Fruit fly (Drosophila melanogaster) whole organism, embryonic: ENCODE measurements around the gene Cp18.
A peak's percentile ranks its signal among the peaks of the same experiment; 100 is the strongest.

Source experiments
- B-H1 ChIP-seq: fragments of 200-800 bp; sonication (Bioruptor generic); IDR thresholded peaks from 3 replicates; pipeline ENCODE4 v1.3.6; 2022; ENCODE audit warnings: missing biosample characterization, missing genetic modification characterization
- CG11247 ChIP-seq: fragments of 200-800 bp; sonication (Bioruptor generic); IDR thresholded peaks from 2 replicates; pipeline ENCODE4 v1.3.6; 2022; ENCODE audit warnings: missing biosample characterization, missing genetic modification characterization
- CG11398 ChIP-seq: fragments of 200-800 bp; sonication (Bioruptor generic); optimal IDR thresholded peaks from 2 replicates; lab custom pipeline; 2016; ENCODE audit warnings: missing biosample characterization, missing genetic modification characterization
- CG11456 ChIP-seq: fragments of 200-800 bp; sonication (Bioruptor generic); IDR thresholded peaks from 3 replicates; pipeline ENCODE4 v1.3.6; 2022; ENCODE audit warnings: missing biosample characterization, missing genetic modification characterization
- CG12071 ChIP-seq: fragments of 200-800 bp; sonication (Bioruptor generic); optimal IDR thresholded peaks from 3 replicates; lab custom pipeline; 2018; ENCODE audit warnings: missing biosample characterization, mild to moderate bottlenecking, missing genetic modification characterization
- CG15073 ChIP-seq: fragments of 200-800 bp; sonication (Bioruptor generic); optimal IDR thresholded peaks from 2 replicates; lab custom pipeline; 2016; ENCODE audit warnings: missing biosample characterization, missing genetic modification characterization
- CG15269 ChIP-seq: fragments of 200-800 bp; sonication (Bioruptor generic); optimal IDR thresholded peaks from 2 replicates; lab custom pipeline; 2018; ENCODE audit warnings: missing biosample characterization, mild to moderate bottlenecking, missing genetic modification characterization, moderate library complexity
- CG15601 ChIP-seq: fragments of 200-800 bp; sonication (Bioruptor generic); optimal IDR thresholded peaks from 3 replicates; lab custom pipeline; 2019; ENCODE audit warnings: missing biosample characterization, mild to moderate bottlenecking, missing genetic modification characterization, moderate library complexity
- CG16815 ChIP-seq: fragments of 200-800 bp; sonication (Bioruptor generic); optimal IDR thresholded peaks from 3 replicates; lab custom pipeline; 2017; ENCODE audit warnings: missing biosample characterization, mild to moderate bottlenecking, missing genetic modification characterization
- CG18764 ChIP-seq: fragments of 200-800 bp; sonication (Bioruptor generic); optimal IDR thresholded peaks from 3 replicates; lab custom pipeline; 2016; ENCODE audit warnings: missing biosample characterization, missing genetic modification characterization
- CG31365 ChIP-seq: fragments of 200-800 bp; sonication (Bioruptor generic); optimal IDR thresholded peaks from 2 replicates; lab custom pipeline; 2018; ENCODE audit warnings: missing biosample characterization, mild to moderate bottlenecking, missing genetic modification characterization
- CG31441 ChIP-seq: fragments of 200-800 bp; sonication (Bioruptor generic); IDR thresholded peaks from 2 replicates; pipeline ENCODE4 v1.3.6; 2022; ENCODE audit warnings: missing biosample characterization, missing genetic modification characterization
- CG33213 ChIP-seq: fragments of 200-800 bp; sonication (Bioruptor generic); optimal IDR thresholded peaks from 3 replicates; lab custom pipeline; 2016; ENCODE audit warnings: missing biosample characterization, missing genetic modification characterization
- CG3838 ChIP-seq: fragments of 200-800 bp; sonication (Bioruptor generic); optimal IDR thresholded peaks from 3 replicates; lab custom pipeline; 2016; ENCODE audit warnings: missing biosample characterization, missing genetic modification characterization
- CG3847 ChIP-seq: fragments of 200-800 bp; sonication (Bioruptor generic); IDR thresholded peaks from 2 replicates; pipeline ENCODE4 v1.3.6; 2022; ENCODE audit warnings: missing biosample characterization, missing genetic modification characterization
- CG3995 ChIP-seq: fragments of 200-800 bp; sonication (Bioruptor generic); optimal IDR thresholded peaks from 3 replicates; lab custom pipeline; 2016; ENCODE audit warnings: missing biosample characterization, missing genetic modification characterization
- CG4360 ChIP-seq: fragments of 200-800 bp; sonication (Bioruptor generic); IDR thresholded peaks from 2 replicates; pipeline ENCODE4 v1.3.6; 2022; ENCODE audit warnings: missing biosample characterization, missing genetic modification characterization
- CG5245 ChIP-seq: fragments of 200-800 bp; sonication (Bioruptor generic); optimal IDR thresholded peaks from 3 replicates; lab custom pipeline; 2016; ENCODE audit warnings: missing biosample characterization, missing genetic modification characterization
- CG5953 ChIP-seq: fragments of 200-800 bp; sonication (Bioruptor generic); IDR thresholded peaks from 2 replicates; pipeline ENCODE4 v1.3.6; 2022; ENCODE audit warnings: missing biosample characterization, missing genetic modification characterization
- CG7372 ChIP-seq: fragments of 200-800 bp; sonication (Bioruptor generic); IDR thresholded peaks from 2 replicates; pipeline ENCODE4 v1.3.6; 2022; ENCODE audit warnings: missing biosample characterization, missing genetic modification characterization
- CG8290 ChIP-seq, 3 experiments: fragments of 200-800 bp; sonication (Bioruptor generic); optimal IDR thresholded peaks; 2 replicates each; lab custom pipeline; 2016 to 2019; ENCODE audit warnings: missing biosample characterization in 3 of 3, missing genetic modification characterization in 3 of 3, mild to moderate bottlenecking in 2 of 3, moderate library complexity in 1 of 3
- CTCF ChIP-seq: fragments of 200-800 bp; sonication (Bioruptor generic); optimal IDR thresholded peaks from 2 replicates; lab custom pipeline; 2017; ENCODE audit warnings: missing biosample characterization, mild to moderate bottlenecking, missing genetic modification characterization, moderate library complexity
- CoRest ChIP-seq: fragments of 200-800 bp; sonication (Bioruptor generic); optimal IDR thresholded peaks from 3 replicates; lab custom pipeline; 2018; ENCODE audit warnings: missing biosample characterization, mild to moderate bottlenecking, missing genetic modification characterization, moderate library complexity
- Dfd ChIP-seq, 2 experiments: fragments of >200 bp; optimal IDR thresholded peaks; 2 replicates each; lab custom pipeline; 2017; ENCODE audit warnings: missing biosample characterization in 2 of 2, missing genetic modification characterization in 2 of 2
- Dref ChIP-seq: fragments of 200-800 bp; sonication (Bioruptor generic); IDR thresholded peaks from 2 replicates; pipeline ENCODE4 v1.3.6; 2022; ENCODE audit warnings: missing biosample characterization, missing genetic modification characterization
- Fer3 ChIP-seq: fragments of 200-800 bp; sonication (Bioruptor generic); optimal IDR thresholded peaks from 2 replicates; lab custom pipeline; 2018; ENCODE audit warnings: missing biosample characterization, mild to moderate bottlenecking, missing genetic modification characterization, moderate library complexity
- HLH4C ChIP-seq: fragments of 200-800 bp; sonication (Bioruptor generic); IDR thresholded peaks from 3 replicates; pipeline ENCODE4 v1.3.6; 2022; ENCODE audit warnings: missing biosample characterization, missing genetic modification characterization; ENCODE audit not compliant: partially characterized antibody
- Hey ChIP-seq: fragments of 200-800 bp; sonication (Bioruptor generic); optimal IDR thresholded peaks from 3 replicates; lab custom pipeline; 2018; ENCODE audit warnings: missing biosample characterization, mild to moderate bottlenecking, missing genetic modification characterization
- HmgD ChIP-seq: fragments of 200-800 bp; sonication (Bioruptor generic); optimal IDR thresholded peaks from 3 replicates; lab custom pipeline; 2016; ENCODE audit warnings: missing biosample characterization, missing genetic modification characterization
- Hr78 ChIP-seq, 2 experiments: fragments of 200-800 bp in 1 of 2; fragments of >200 bp in 1 of 2; sonication (Bioruptor generic) in 1 of 2; optimal IDR thresholded peaks; 2 replicates each; lab custom pipeline; 2017 to 2019; ENCODE audit warnings: missing biosample characterization in 2 of 2, missing genetic modification characterization in 2 of 2, mild to moderate bottlenecking in 1 of 2, moderate library complexity in 1 of 2
- Nf-YA ChIP-seq: fragments of 200-800 bp; sonication (Bioruptor generic); IDR thresholded peaks from 2 replicates; pipeline ENCODE4 v1.3.6; 2022; ENCODE audit warnings: missing biosample characterization, missing genetic modification characterization
- Optix ChIP-seq: fragments of 200-800 bp; sonication (Bioruptor generic); IDR thresholded peaks from 3 replicates; pipeline ENCODE4 v1.3.6; 2022; ENCODE audit warnings: missing biosample characterization, missing genetic modification characterization
- Ravus ChIP-seq: fragments of 200-800 bp; sonication (Bioruptor generic); IDR thresholded peaks from 2 replicates; pipeline ENCODE4 v1.3.6; 2022; ENCODE audit warnings: missing biosample characterization, missing genetic modification characterization
- Xbp1 ChIP-seq: fragments of 200-800 bp; sonication (Bioruptor generic); optimal IDR thresholded peaks from 3 replicates; lab custom pipeline; 2016; ENCODE audit warnings: missing biosample characterization, mild to moderate bottlenecking, missing genetic modification characterization
- Xrp1 ChIP-seq: fragments of 200-800 bp; sonication (Bioruptor generic); IDR thresholded peaks from 2 replicates; pipeline ENCODE4 v1.3.6; 2022; ENCODE audit warnings: missing biosample characterization, missing genetic modification characterization
- abd-A ChIP-seq: fragments of 200-800 bp; sonication (Bioruptor generic); optimal IDR thresholded peaks from 3 replicates; lab custom pipeline; 2019; ENCODE audit warnings: missing biosample characterization, mild to moderate bottlenecking, missing genetic modification characterization, moderate library complexity
- cg ChIP-seq: fragments of 200-800 bp; sonication (Bioruptor generic); optimal IDR thresholded peaks from 3 replicates; lab custom pipeline; 2019; ENCODE audit warnings: missing biosample characterization, mild to moderate bottlenecking, missing genetic modification characterization, moderate library complexity
- chif ChIP-seq, 2 experiments: fragments of 200-800 bp; sonication (Bioruptor generic); optimal IDR thresholded peaks; 3 replicates each; lab custom pipeline; 2016; ENCODE audit warnings: missing biosample characterization in 2 of 2, missing genetic modification characterization in 2 of 2
- chm ChIP-seq: fragments of 200-800 bp; sonication (Bioruptor generic); IDR thresholded peaks from 2 replicates; pipeline ENCODE4 v1.3.6; 2022; ENCODE audit warnings: missing biosample characterization, missing genetic modification characterization
- dati ChIP-seq: fragments of 200-800 bp; sonication (Bioruptor generic); IDR thresholded peaks from 2 replicates; pipeline ENCODE4 v1.3.6; 2022; ENCODE audit warnings: missing biosample characterization, missing genetic modification characterization
- dimm ChIP-seq: fragments of 200-800 bp; sonication (Bioruptor generic); IDR thresholded peaks from 2 replicates; pipeline ENCODE4 v1.3.6; 2022; ENCODE audit warnings: missing biosample characterization, missing genetic modification characterization
- dpn ChIP-seq, 2 experiments: fragments of 200-800 bp; sonication (Bioruptor generic); optimal IDR thresholded peaks; 3 replicates each; lab custom pipeline; 2016; ENCODE audit warnings: missing biosample characterization in 2 of 2, missing genetic modification characterization in 2 of 2
- gem ChIP-seq: fragments of 200-800 bp; sonication (Bioruptor generic); optimal IDR thresholded peaks from 2 replicates; lab custom pipeline; 2019; ENCODE audit warnings: missing biosample characterization, mild to moderate bottlenecking, missing genetic modification characterization, moderate library complexity
- h ChIP-seq: fragments of >200 bp; optimal IDR thresholded peaks from 2 replicates; lab custom pipeline; 2017
- hbn ChIP-seq: fragments of 200-800 bp; sonication (Bioruptor generic); IDR thresholded peaks from 2 replicates; pipeline ENCODE4 v1.3.6; 2022; ENCODE audit warnings: missing biosample characterization, missing genetic modification characterization; ENCODE audit not compliant: partially characterized antibody
- jigr1 ChIP-seq: fragments of 200-800 bp; sonication (Bioruptor generic); IDR thresholded peaks from 3 replicates; pipeline ENCODE4 v1.3.6; 2022; ENCODE audit warnings: missing biosample characterization, missing genetic modification characterization
- kah ChIP-seq: fragments of 200-800 bp; sonication (Bioruptor generic); optimal IDR thresholded peaks from 2 replicates; lab custom pipeline; 2018; ENCODE audit warnings: missing biosample characterization, mild to moderate bottlenecking, missing genetic modification characterization
- ken ChIP-seq: fragments of 200-800 bp; sonication (Bioruptor generic); IDR thresholded peaks from 3 replicates; pipeline ENCODE4 v1.3.6; 2022; ENCODE audit warnings: missing biosample characterization, missing genetic modification characterization
- peb ChIP-seq: fragments of 200-800 bp; sonication (Bioruptor generic); IDR thresholded peaks from 2 replicates; pipeline ENCODE4 v1.3.6; 2022; ENCODE audit warnings: missing biosample characterization, missing genetic modification characterization
- phol ChIP-seq: fragments of 200-800 bp; sonication (Bioruptor generic); optimal IDR thresholded peaks from 3 replicates; lab custom pipeline; 2018; ENCODE audit warnings: missing biosample characterization, mild to moderate bottlenecking, missing genetic modification characterization, moderate library complexity
- ranshi ChIP-seq: fragments of 200-800 bp; sonication (Bioruptor generic); IDR thresholded peaks from 2 replicates; pipeline ENCODE4 v1.3.6; 2022; ENCODE audit warnings: missing biosample characterization, missing genetic modification characterization
- sr ChIP-seq: fragments of 200-800 bp; sonication (Bioruptor generic); IDR thresholded peaks from 3 replicates; pipeline ENCODE4 v1.3.6; 2022; ENCODE audit warnings: missing biosample characterization, missing genetic modification characterization

Cp18 gene

DNA sequence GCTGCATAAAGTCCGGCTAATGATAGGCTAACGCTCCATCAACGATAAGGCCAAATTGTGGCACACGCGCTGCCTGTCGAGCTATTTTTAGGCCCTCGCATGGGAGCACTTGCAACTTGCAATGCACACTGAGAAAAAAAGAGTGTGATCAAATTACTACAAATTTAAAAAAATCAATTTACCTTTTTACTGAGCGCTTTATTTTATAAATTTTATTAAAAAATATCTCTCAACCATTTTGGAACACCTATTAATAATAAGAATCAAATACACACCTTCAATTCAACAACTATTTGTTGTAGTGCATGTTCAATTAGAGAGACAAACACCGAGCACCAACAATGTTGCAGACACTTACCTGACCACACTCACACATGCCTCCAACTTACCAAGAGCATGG lies 38.9 kb downstream of the Cp18 start (continued):
- no peak for TF ChIP-seq CG18764 (GFP tag; lab: Kevin White, UChicago)
- TF ChIP-seq CG11247: peak; percentile 35
- peak; percentile 13; the same call in 2 of the 3 replicates for TF ChIP-seq B-H1 (GFP tag; lab: Robert Waterston, UW)
- TF ChIP-seq ranshi: peak; percentile 42
- TF ChIP-seq CG3847 (GFP tag; lab: Robert Waterston, UW): no peak
- no peak for TF ChIP-seq CG15073 (GFP tag; lab: Kevin White, UChicago)
- TF ChIP-seq ken (GFP tag; lab: Robert Waterston, UW): peak; percentile 59
- peak; percentile 6; the same call in 1 of the 2 replicates for TF ChIP-seq Ravus (GFP tag; lab: Robert Waterston, UW)
- TF ChIP-seq abd-A: no peak
- 0 out of 3 replicates have a peak, but pooled peaks have one; percentile 17 for TF ChIP-seq sr
- TF ChIP-seq CG12071 (GFP tag; lab: Kevin White, UChicago): no peak
- no peak for TF ChIP-seq Dref (GFP tag; lab: Robert Waterston, UW)
- TF ChIP-seq Xbp1 (GFP tag; lab: Kevin White, UChicago): no peak
- peak; percentile 7; the same call in 1 of the 2 replicates for TF ChIP-seq dimm
- no peak for TF ChIP-seq dpn (GFP tag; optimal IDR thresholded peaks at IDR 0.05; lab: Kevin White, UChicago)
- TF ChIP-seq cg: peak; percentile 10
- no peak for TF ChIP-seq Dfd (GFP tag; optimal IDR thresholded peaks at IDR 0.05; lab: Kevin White, UChicago)
- no peak for TF ChIP-seq CG11456 (GFP tag; lab: Robert Waterston, UW)
- TF ChIP-seq Hr78 (GFP tag; optimal IDR thresholded peaks at IDR 0.05; lab: Kevin White, UChicago): peak in 1 of 2 experiments; percentile 42
- no peak for TF ChIP-seq CG16815 (GFP tag; lab: Kevin White, UChicago)
- no peak for TF ChIP-seq CG3995 (GFP tag; lab: Kevin White, UChicago)
- TF ChIP-seq HmgD: no peak
- no peak for TF ChIP-seq phol (tag; lab: Kevin White, UChicago)
- no peak for TF ChIP-seq CG15601
- peak; percentile 65 for TF ChIP-seq peb (GFP tag; lab: Robert Waterston, UW)
- peak; percentile 82; the same call in 1 of the 2 replicates for TF ChIP-seq CG31441
- TF ChIP-seq CG3838 (GFP tag; lab: Kevin White, UChicago): no peak
- TF ChIP-seq kah (GFP tag; lab: Kevin White, UChicago): no peak
- 0 out of 2 replicates have a peak, but pooled peaks have one; percentile 5 for TF ChIP-seq CG7372 (GFP tag; lab: Robert Waterston, UW)
- TF ChIP-seq dati (GFP tag; lab: Robert Waterston, UW): peak; percentile 47; the same call in 1 of the 2 replicates
- no peak for TF ChIP-seq Hey (tag; lab: Kevin White, UChicago)
- TF ChIP-seq CTCF: no peak
- TF ChIP-seq CG4360: 0 out of 2 replicates have a peak, but pooled peaks have one; percentile 4
- no peak for TF ChIP-seq HLH4C (GFP tag; lab: Robert Waterston, UW)
- no peak for TF ChIP-seq hbn (GFP tag; lab: Robert Waterston, UW)
- TF ChIP-seq chm (GFP tag; lab: Robert Waterston, UW): peak; percentile 5; the same call in 1 of the 2 replicates
- peak; percentile 19; the same call in 1 of the 2 replicates for TF ChIP-seq Nf-YA (GFP tag; lab: Robert Waterston, UW)
- peak; percentile 59 for TF ChIP-seq CG5953 (GFP tag; lab: Robert Waterston, UW)
- TF ChIP-seq CG15269 (tag; lab: Kevin White, UChicago): no peak
- TF ChIP-seq Fer3: no peak
- TF ChIP-seq CoRest (tag; lab: Kevin White, UChicago): no peak
- TF ChIP-seq gem (tag; lab: Kevin White, UChicago): no peak
- no peak for TF ChIP-seq CG8290 (GFP tag; optimal IDR thresholded peaks at IDR 0.05; lab: Kevin White, UChicago)
- no peak for TF ChIP-seq CG8290 (tag; optimal IDR thresholded peaks at IDR 0.05; lab: Kevin White, UChicago)
- TF ChIP-seq CG11398 (GFP tag; lab: Kevin White, UChicago): no peak
- no peak for TF ChIP-seq chif (GFP tag; optimal IDR thresholded peaks at IDR 0.05; lab: Kevin White, UChicago)
- TF ChIP-seq jigr1 (GFP tag; lab: Robert Waterston, UW): peak; percentile 5; the same call in 1 of the 3 replicates
- peak; percentile 54; the same call in 1 of the 3 replicates for TF ChIP-seq Optix (GFP tag; lab: Robert Waterston, UW)
- peak; percentile 67 for TF ChIP-seq Xrp1
- TF ChIP-seq CG33213: no peak
- TF ChIP-seq CG5245: no peak
- TF ChIP-seq h (lab: Kevin White, UChicago): no peak
- no peak for TF ChIP-seq CG31365 (tag; lab: Kevin White, UChicago)
